Worm (Caenorhabditis elegans) whole organism, L2 larva: ENCODE results near the gene F10D2.10.

Experiments
- C34F6.9 ChIP-seq: fragments of 150-350 bp; optimal IDR thresholded peaks from 2 replicates; lab custom pipeline; 2014; ENCODE audit warnings: missing biosample characterization, missing genetic modification characterization
- F13H6.1 ChIP-seq: sonication (generic microtip); optimal IDR thresholded peaks from 2 replicates; lab custom pipeline; 2016; ENCODE audit warnings: missing genetic modification characterization, missing compliant biosample characterization
- R02D3.7 ChIP-seq: fragments of 150-350 bp; optimal IDR thresholded peaks from 2 replicates; lab custom pipeline; 2014; ENCODE audit warnings: missing biosample characterization, missing genetic modification characterization
- ZK546.5 ChIP-seq: sonication (generic microtip); optimal IDR thresholded peaks from 2 replicates; lab custom pipeline; 2017; ENCODE audit warnings: missing biosample characterization, missing genetic modification characterization
- alr-1 ChIP-seq: fragments of 150-350 bp; optimal IDR thresholded peaks from 2 replicates; lab custom pipeline; 2014; ENCODE audit warnings: missing biosample characterization, missing genetic modification characterization
- aly-2 ChIP-seq: fragments of 150-350 bp; optimal IDR thresholded peaks from 2 replicates; lab custom pipeline; 2014; ENCODE audit warnings: missing biosample characterization, missing genetic modification characterization
- blmp-1 ChIP-seq: sonication (generic microtip); optimal IDR thresholded peaks from 2 replicates; lab custom pipeline; 2017; ENCODE audit warnings: missing genetic modification characterization, mild to moderate bottlenecking, missing compliant biosample characterization, antibody characterized with exemption, moderate library complexity; ENCODE audit not compliant: insufficient read depth
- ceh-16 ChIP-seq: fragments of 150-350 bp; optimal IDR thresholded peaks from 2 replicates; lab custom pipeline; 2014; ENCODE audit warnings: missing biosample characterization, missing genetic modification characterization
- ceh-82 ChIP-seq: fragments of 150-350 bp; optimal IDR thresholded peaks from 2 replicates; lab custom pipeline; 2014; ENCODE audit warnings: missing biosample characterization, missing genetic modification characterization
- dmd-4 ChIP-seq: sonication (generic microtip); optimal IDR thresholded peaks from 2 replicates; lab custom pipeline; 2017; ENCODE audit warnings: missing biosample characterization, missing genetic modification characterization
- egl-27 ChIP-seq: sonication (generic microtip); optimal IDR thresholded peaks from 3 replicates; lab custom pipeline; 2017; ENCODE audit warnings: missing biosample characterization, missing genetic modification reagents, missing genetic modification characterization
- elt-3 ChIP-seq: sonication (generic microtip); optimal IDR thresholded peaks from 2 replicates; lab custom pipeline; 2017; ENCODE audit warnings: missing biosample characterization, missing genetic modification characterization
- fos-1 ChIP-seq: fragments of 150-350 bp; optimal IDR thresholded peaks from 2 replicates; lab custom pipeline; 2014; ENCODE audit warnings: missing biosample characterization, missing genetic modification characterization
- gmeb-1 ChIP-seq: fragments of 150-350 bp; optimal IDR thresholded peaks from 2 replicates; lab custom pipeline; 2014; ENCODE audit warnings: missing biosample characterization, missing genetic modification characterization
- lin-11 ChIP-seq: fragments of 150-350 bp; sonication (generic microtip); optimal IDR thresholded peaks from 2 replicates; lab custom pipeline; 2014; ENCODE audit warnings: missing biosample characterization, missing genetic modification characterization, inconsistent platforms, mixed read lengths
- lin-39 ChIP-seq: fragments of 150-350 bp; optimal IDR thresholded peaks from 2 replicates; lab custom pipeline; 2014; ENCODE audit warnings: missing biosample characterization, missing genetic modification reagents, missing genetic modification characterization
- lsy-2 ChIP-seq, 2 experiments: fragments of 150-350 bp in 1 of 2; sonication (generic microtip) in 1 of 2; optimal IDR thresholded peaks; 2 replicates each; lab custom pipeline; 2014 to 2017; ENCODE audit warnings: missing biosample characterization in 2 of 2, missing genetic modification characterization in 2 of 2
- nhr-12 ChIP-seq: fragments of 150-350 bp; optimal IDR thresholded peaks from 2 replicates; lab custom pipeline; 2014; ENCODE audit warnings: missing biosample characterization, missing genetic modification characterization
- nhr-129 ChIP-seq: fragments of 150-350 bp; optimal IDR thresholded peaks from 2 replicates; lab custom pipeline; 2014; ENCODE audit warnings: missing biosample characterization, missing genetic modification characterization
- nhr-21 ChIP-seq: fragments of 150-350 bp; optimal IDR thresholded peaks from 2 replicates; lab custom pipeline; 2014; ENCODE audit warnings: missing biosample characterization, missing genetic modification characterization
- nhr-6 ChIP-seq: fragments of 150-350 bp; optimal IDR thresholded peaks from 2 replicates; lab custom pipeline; 2014; ENCODE audit warnings: missing biosample characterization, missing genetic modification characterization
- nhr-77 ChIP-seq: fragments of 150-350 bp; optimal IDR thresholded peaks from 2 replicates; lab custom pipeline; 2014; ENCODE audit warnings: missing biosample characterization, missing genetic modification characterization
- skn-1 ChIP-seq: sonication (generic microtip); optimal IDR thresholded peaks from 2 replicates; lab custom pipeline; 2017; ENCODE audit warnings: missing biosample characterization, missing genetic modification characterization
- sma-3 ChIP-seq: sonication (generic microtip); optimal IDR thresholded peaks from 2 replicates; lab custom pipeline; 2016; ENCODE audit warnings: missing genetic modification reagents, missing genetic modification characterization, missing compliant biosample characterization
- sma-9 ChIP-seq, 2 experiments: fragments of 150-350 bp in 1 of 2; sonication (generic microtip) in 1 of 2; optimal IDR thresholded peaks; 2 replicates each; lab custom pipeline; 2014 to 2016; ENCODE audit warnings: missing genetic modification characterization in 2 of 2, mild to moderate bottlenecking in 1 of 2, missing biosample characterization in 1 of 2, missing compliant biosample characterization in 1 of 2, missing genetic modification reagents in 1 of 2, moderate library complexity in 1 of 2
- snpc-4 ChIP-seq: fragments of 150-350 bp; optimal IDR thresholded peaks from 2 replicates; lab custom pipeline; 2014; ENCODE audit warnings: missing biosample characterization, missing genetic modification characterization
- unc-55 ChIP-seq: fragments of 150-350 bp; sonication (generic microtip); optimal IDR thresholded peaks from 3 replicates; lab custom pipeline; 2014; ENCODE audit warnings: missing biosample characterization, missing genetic modification reagents, missing genetic modification characterization
- unc-62 ChIP-seq: fragments of 150-350 bp; optimal IDR thresholded peaks from 2 replicates; lab custom pipeline; 2014; ENCODE audit warnings: missing biosample characterization, missing genetic modification reagents, missing genetic modification characterization
- zag-1 ChIP-seq: fragments of 150-350 bp; optimal IDR thresholded peaks from 2 replicates; lab custom pipeline; 2014; ENCODE audit warnings: missing biosample characterization, missing genetic modification characterization
- ztf-1 ChIP-seq: fragments of 200-800 bp; sonication (Bioruptor generic); conservative IDR thresholded peaks from 2 replicates; pipeline ENCODE4 v1.3.6; 2022; ENCODE audit warnings: missing genetic modification characterization, missing compliant biosample characterization
- ztf-11 ChIP-seq: sonication (generic microtip); optimal IDR thresholded peaks from 2 replicates; lab custom pipeline; 2017; ENCODE audit warnings: missing biosample characterization, missing genetic modification characterization
- ztf-4 ChIP-seq: fragments of 150-350 bp; optimal IDR thresholded peaks from 2 replicates; lab custom pipeline; 2014; ENCODE audit warnings: missing biosample characterization, missing genetic modification characterization

The F10D2.10 gene

DNA sequence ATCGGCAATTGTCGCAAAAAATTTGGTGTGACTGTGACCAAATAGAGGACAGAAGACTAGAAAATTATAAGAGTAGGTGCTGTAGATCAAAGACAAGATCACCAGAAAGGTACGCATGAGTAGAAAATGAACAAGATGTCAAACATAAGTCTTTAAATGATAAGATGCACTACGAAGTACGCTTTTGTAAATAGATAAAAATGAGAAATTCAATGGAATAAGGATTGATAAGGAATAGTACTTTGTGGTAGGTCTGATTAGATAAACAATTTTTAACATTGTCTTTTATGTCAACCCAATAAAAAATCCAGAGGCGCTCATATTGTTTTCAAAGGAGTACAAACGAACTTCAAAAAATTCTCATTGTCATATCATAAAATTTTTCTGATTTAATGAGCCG, 5.4 kb downstream of the F10D2.10 start, which contains the start of gene F10D2.8:
F10D2.8 (minus strand) TSS at position 145 of the 400 bp plus-strand sequence.
- TF ChIP-seq R02D3.7 (tag; lab: Kevin White, UChicago) (no peak), lin-11 (tag; lab: Kevin White, UChicago) (no peak), gmeb-1 (tag; lab: Kevin White, UChicago) (peak; percentile 6), fos-1 (tag; lab: Kevin White, UChicago) (peak; percentile 77), lsy-2 (tag; optimal IDR thresholded peaks at IDR 0.05; lab: Kevin White, UChicago) (no peak), ztf-11 (no peak)
- TF ChIP-seq, all 48 proteins: peak for 2

DNA sequence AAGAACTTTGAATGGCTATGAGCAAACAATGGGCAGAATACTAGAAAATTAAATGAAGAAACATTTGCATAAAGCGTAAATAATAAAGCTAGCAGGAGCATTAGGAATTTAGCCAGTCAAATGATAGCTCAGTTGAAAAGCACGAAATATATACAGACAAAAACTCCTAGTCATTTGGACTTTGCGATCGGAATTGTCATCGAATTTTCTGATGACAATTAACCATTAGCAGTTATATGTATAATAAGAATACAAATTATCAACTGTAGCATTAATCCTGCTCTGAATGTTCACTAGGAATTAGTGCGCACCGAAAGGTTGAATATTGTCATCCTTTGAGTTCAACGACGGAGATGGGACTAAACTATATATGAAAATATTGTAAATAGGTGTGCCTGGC, 8.6 kb downstream of the F10D2.10 start, which contains the start of gene ugt-38:
ugt-38 (minus strand) TSS at position 101 of the 400 bp plus-strand sequence.
- TF ChIP-seq zag-1 (tag; lab: Kevin White, UChicago) (no peak), ceh-82 (tag; lab: Kevin White, UChicago) (no peak), egl-27 (tag; lab: Kevin White, UChicago) (no peak), elt-3 (no peak), unc-55 (no peak), nhr-12 (no peak), nhr-77 (tag; lab: Kevin White, UChicago) (no peak), C34F6.9 (tag; lab: Kevin White, UChicago) (no peak), lin-39 (tag; lab: Kevin White, UChicago) (no peak), unc-62 (GFP tag; lab: Kevin White, UChicago) (no peak)

DNA sequence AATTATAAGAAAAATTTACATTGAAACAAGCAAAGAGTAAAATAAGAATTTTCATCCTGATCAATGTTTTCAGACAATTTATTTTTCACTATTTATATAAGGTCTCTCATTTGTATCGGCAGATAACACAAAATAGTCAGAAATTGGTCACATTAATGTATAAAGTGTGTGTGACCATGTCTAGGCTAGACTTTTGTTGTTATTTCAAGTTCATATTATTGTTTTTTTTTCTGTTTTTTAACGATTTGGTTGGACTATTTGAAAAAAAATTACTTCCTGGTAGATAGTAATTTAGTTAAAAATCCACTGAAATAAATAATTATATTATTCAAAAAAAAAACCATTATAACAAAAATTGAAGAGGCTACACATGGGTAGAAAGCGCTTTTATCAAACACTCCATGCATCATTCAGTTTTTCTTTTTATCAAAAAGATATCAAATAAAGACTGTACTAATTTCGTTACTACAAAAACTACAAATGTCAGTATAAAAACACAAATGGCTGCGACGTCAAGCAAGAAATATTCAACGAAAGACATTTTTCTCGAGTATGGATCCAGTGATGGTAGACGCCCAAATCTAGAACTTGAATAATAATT, 10.6 kb downstream of the F10D2.10 start, which contains the start of gene ugt-37:
ugt-37 (minus strand) TSS at position 69 of the 601 bp plus-strand sequence.
- TF ChIP-seq ceh-16 (tag; lab: Kevin White, UChicago) (no peak), sma-3 (GFP tag; lab: Kevin White, UChicago) (no peak), zag-1 (tag; lab: Kevin White, UChicago) (no peak), elt-3 (no peak)

DNA sequence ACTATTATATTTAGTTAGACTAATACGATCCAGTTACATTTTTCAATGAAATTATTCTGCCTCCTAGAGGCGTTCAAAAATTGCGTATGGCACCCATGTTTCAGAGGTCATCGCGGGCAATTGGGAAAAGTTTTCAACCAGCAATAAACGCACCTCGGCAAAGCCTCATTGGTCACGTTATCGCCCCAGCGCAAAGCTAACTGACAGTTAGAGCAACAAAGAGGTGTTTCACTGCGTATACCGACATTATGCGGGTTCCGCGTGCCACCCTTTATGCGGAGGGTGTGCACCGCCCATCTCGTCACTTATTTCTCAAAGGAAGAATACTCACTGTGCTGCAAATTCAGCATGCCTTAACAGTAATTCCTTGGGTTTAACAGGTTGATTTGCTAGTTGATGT, 13.3 kb downstream of the F10D2.10 start:
- TF ChIP-seq ztf-1 (GFP tag; lab: Robert Waterston, UW) (no peak), ztf-4 (tag; lab: Kevin White, UChicago) (no peak), F13H6.1 (tag; lab: Kevin White, UChicago) (no peak), snpc-4 (tag; lab: Kevin White, UChicago) (peak; percentile 87), fos-1 (tag; lab: Kevin White, UChicago) (peak; percentile 11)
- TF ChIP-seq, all 48 proteins: peak for 2

DNA sequence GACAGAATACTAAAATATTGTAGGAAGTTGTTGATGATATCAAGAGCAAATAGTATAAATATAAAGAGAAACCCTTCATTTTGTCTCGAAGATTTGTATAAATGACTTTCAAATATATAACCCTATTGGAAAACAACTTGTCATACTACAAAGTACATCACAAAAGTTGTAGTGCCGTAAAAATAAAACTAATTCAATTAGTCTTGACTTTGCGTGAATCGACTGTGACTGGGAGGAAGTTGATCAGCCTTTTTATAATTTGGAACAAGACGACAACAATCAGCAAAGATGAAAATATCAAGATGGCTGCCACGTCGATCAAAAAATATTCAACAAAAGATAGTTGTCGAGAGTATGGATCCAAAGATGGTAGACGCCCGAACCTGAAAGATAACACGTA, 14.1 kb downstream of the F10D2.10 start, which contains the start of gene ugt-40:
ugt-40 (minus strand) TSS at position 101 of the 400 bp plus-strand sequence.
- TF ChIP-seq alr-1 (tag; lab: Kevin White, UChicago) (no peak), blmp-1 (tag; lab: Kevin White, UChicago) (no peak), nhr-21 (tag; lab: Kevin White, UChicago) (no peak), F13H6.1 (tag; lab: Kevin White, UChicago) (no peak), dmd-4 (tag; lab: Kevin White, UChicago) (no peak), snpc-4 (tag; lab: Kevin White, UChicago) (no peak), C34F6.9 (tag; lab: Kevin White, UChicago) (no peak), sma-9 (GFP tag; optimal IDR thresholded peaks at IDR 0.05; lab: Kevin White, UChicago) (no peak), sma-9 (tag; optimal IDR thresholded peaks at IDR 0.05; lab: Kevin White, UChicago) (no peak), nhr-6 (tag; lab: Kevin White, UChicago) (no peak), nhr-129 (tag; lab: Kevin White, UChicago) (no peak), ZK546.5 (tag; lab: Kevin White, UChicago) (no peak), aly-2 (tag; lab: Kevin White, UChicago) (no peak), skn-1 (no peak), fos-1 (tag; lab: Kevin White, UChicago) (no peak)
